Worm (Caenorhabditis elegans): ENCODE results near the gene M117.6.
A peak's percentile ranks its signal among the peaks of the same experiment; 100 is the strongest.

The M117.6 gene

DNA sequence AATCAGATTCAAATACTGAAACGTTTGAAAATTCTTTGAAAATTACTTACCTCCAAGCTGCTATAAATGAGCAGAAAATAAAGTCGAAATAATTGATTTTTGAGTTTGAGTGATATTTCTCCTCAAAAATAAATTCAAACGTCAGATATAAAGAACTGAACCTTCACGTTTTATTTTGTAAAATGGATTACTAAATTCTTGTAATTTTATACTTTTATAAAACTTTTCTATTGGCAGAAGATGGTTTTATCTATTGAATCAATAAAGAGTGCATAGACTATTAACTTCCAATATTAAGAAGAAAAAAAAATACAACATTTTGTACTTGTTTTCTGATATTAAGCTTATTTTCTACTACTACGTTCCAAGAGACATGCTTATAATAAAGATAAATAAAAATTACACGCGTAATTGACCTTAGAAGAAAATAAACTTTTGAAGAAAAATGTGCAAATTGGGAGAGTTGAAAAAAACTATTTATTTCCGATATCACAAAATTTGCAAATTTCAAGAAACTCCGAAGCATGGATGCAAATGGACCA lies 19.9 kb upstream of the M117.6 start, which contains the start of the genes F38H4.6 and F38H4.4:
Gene F38H4.6 (minus strand): TSS at position 101 of the 542 bp plus-strand sequence.
Gene F38H4.4 (plus strand): TSS at position 492 of the 542 bp plus-strand sequence.
- TF ChIP-seq egl-27 (tag; optimal IDR thresholded peaks at IDR 0.05) (no peak), zag-1 (tag; optimal IDR thresholded peaks at IDR 0.05) (no peak), blmp-1 (tag; optimal IDR thresholded peaks at IDR 0.05; ENCODE audit: insufficient read depth) (no peak), nhr-21 (tag; optimal IDR thresholded peaks at IDR 0.05) (no peak), aly-2 (tag; optimal IDR thresholded peaks at IDR 0.05) (no peak), ceh-16 (tag; optimal IDR thresholded peaks at IDR 0.05) (no peak), Y55F3AM.14 (GFP tag; optimal IDR thresholded peaks at IDR 0.05) (no peak), elt-1 (tag; optimal IDR thresholded peaks at IDR 0.05) (no peak)

ce11 chrIV:11842121-11842520 lies 14.2 kb upstream of the M117.6 start, which contains the start of gene F38H4.3:
F38H4.3 (plus strand) TSS chrIV:11842421.
- no peak for TF ChIP-seq lin-39 (tag; optimal IDR thresholded peaks at IDR 0.05)
- TF ChIP-seq Y55F3AM.14 (GFP tag; optimal IDR thresholded peaks at IDR 0.05): no peak
- no peak for TF ChIP-seq snpc-4 (tag; optimal IDR thresholded peaks at IDR 0.05)
- TF ChIP-seq ZK546.5 (tag; optimal IDR thresholded peaks at IDR 0.05): no peak

DNA sequence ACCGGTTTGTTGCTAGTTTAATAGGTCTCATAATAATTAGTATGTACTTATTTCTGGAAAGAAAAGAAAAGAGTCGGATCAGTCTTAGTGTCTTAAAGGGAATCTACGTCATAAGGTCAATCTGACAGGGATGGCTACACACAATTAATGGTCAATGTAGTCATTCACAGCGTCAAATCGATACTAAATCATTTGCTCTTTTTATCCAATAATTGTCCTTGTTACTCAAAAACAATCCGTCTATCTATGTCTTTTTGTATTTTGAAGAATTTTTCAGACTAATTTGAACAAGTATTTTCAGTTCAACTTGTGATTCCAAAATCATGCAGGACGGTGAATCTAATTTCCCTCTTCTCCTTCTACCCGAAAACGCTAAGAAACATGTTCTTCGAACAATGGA lies 10.7 kb upstream of the M117.6 start, which contains the start of gene fbxb-3:
Gene fbxb-3 (plus strand): TSS at position 301 of the 400 bp plus-strand sequence.
- TF ChIP-seq egl-27 (tag; optimal IDR thresholded peaks at IDR 0.05) (no peak), nhr-23 (tag; optimal IDR thresholded peaks at IDR 0.05) (no peak), lin-13 (GFP tag; optimal IDR thresholded peaks at IDR 0.05) (no peak), sma-9 (GFP tag; optimal IDR thresholded peaks at IDR 0.05) (no peak), sma-9 (tag; optimal IDR thresholded peaks at IDR 0.05) (no peak), Y55F3AM.14 (GFP tag; optimal IDR thresholded peaks at IDR 0.05) (no peak), unc-55 (GFP tag; optimal IDR thresholded peaks at IDR 0.05) (no peak), sem-4 (tag; optimal IDR thresholded peaks at IDR 0.05) (no peak), lin-11 (tag; optimal IDR thresholded peaks at IDR 0.05) (no peak)

DNA sequence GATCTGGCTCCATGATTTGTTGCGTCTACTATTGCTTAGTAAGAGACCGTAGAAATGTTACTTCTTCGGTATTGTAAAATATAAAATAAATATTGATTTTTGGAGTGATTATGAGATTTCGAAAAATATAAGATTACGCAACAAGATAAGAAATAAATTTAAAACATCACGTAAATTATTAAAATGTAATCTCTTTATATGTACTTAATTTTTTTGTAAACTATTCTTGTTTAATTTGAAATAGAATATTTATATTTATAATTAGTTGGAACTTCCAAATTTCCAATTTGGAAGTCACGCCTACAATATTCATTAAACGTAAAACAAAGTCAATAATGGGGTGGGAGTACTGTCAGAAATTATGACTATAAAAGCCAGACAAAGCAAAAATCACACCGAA lies 5.5 kb upstream of the M117.6 start, which contains the start of gene M117.4:
Gene M117.4 (minus strand): TSS at position 101 of the 400 bp plus-strand sequence.
- TF ChIP-seq unc-55 (GFP tag; optimal IDR thresholded peaks at IDR 0.05): no peak
- TF ChIP-seq gmeb-1 (tag; optimal IDR thresholded peaks at IDR 0.05): no peak
- TF ChIP-seq nhr-23 (tag; optimal IDR thresholded peaks at IDR 0.05): no peak
- no peak for TF ChIP-seq ama-1 (optimal IDR thresholded peaks at IDR 0.05)
- TF ChIP-seq nhr-237 (tag; optimal IDR thresholded peaks at IDR 0.05): no peak
- TF ChIP-seq unc-39 (tag; optimal IDR thresholded peaks at IDR 0.05): no peak
- no peak for TF ChIP-seq nhr-21 (tag; optimal IDR thresholded peaks at IDR 0.05)
- no peak for TF ChIP-seq mab-5 (tag; optimal IDR thresholded peaks at IDR 0.05)
- no peak for TF ChIP-seq lin-13 (GFP tag; optimal IDR thresholded peaks at IDR 0.05)
- no peak for TF ChIP-seq egl-27 (tag; optimal IDR thresholded peaks at IDR 0.05)
- TF ChIP-seq mbf-1 (tag; optimal IDR thresholded peaks at IDR 0.05): no peak

ce11 chrIV:11822454-11822853 lies 5.5 kb downstream of the M117.6 start:
- TF ChIP-seq lsy-2 (tag; optimal IDR thresholded peaks at IDR 0.05): peak; percentile 16 to 70
- peak; percentile 80 for TF ChIP-seq unc-55 (GFP tag; optimal IDR thresholded peaks at IDR 0.05)
- TF ChIP-seq ZK546.5 (tag; optimal IDR thresholded peaks at IDR 0.05): peak; percentile 14
- peak; percentile 19 for TF ChIP-seq fos-1 (tag; optimal IDR thresholded peaks at IDR 0.05)
- TF ChIP-seq crh-2 (tag; optimal IDR thresholded peaks at IDR 0.05): peak; percentile 47
- TF ChIP-seq sma-9 (GFP tag; optimal IDR thresholded peaks at IDR 0.05): peak; percentile 6
- no peak for TF ChIP-seq sma-9 (tag; optimal IDR thresholded peaks at IDR 0.05)
- no peak for TF ChIP-seq ama-1 (optimal IDR thresholded peaks at IDR 0.05)
- no peak for TF ChIP-seq unc-62 (GFP tag; optimal IDR thresholded peaks at IDR 0.05)
- TF ChIP-seq gmeb-1 (tag; optimal IDR thresholded peaks at IDR 0.05): peak; percentile 76
- TF ChIP-seq nhr-11 (tag; optimal IDR thresholded peaks at IDR 0.05): no peak
- peak; percentile 53 for TF ChIP-seq C34F6.9 (tag; optimal IDR thresholded peaks at IDR 0.05)
- no peak for TF ChIP-seq peb-1 (tag; optimal IDR thresholded peaks at IDR 0.05)
- no peak for TF ChIP-seq egl-27 (tag; optimal IDR thresholded peaks at IDR 0.05)
- no peak for TF ChIP-seq mab-5 (tag; optimal IDR thresholded peaks at IDR 0.05)
- TF ChIP-seq nhr-25 (tag; optimal IDR thresholded peaks at IDR 0.05): no peak
- no peak for TF ChIP-seq mdl-1 (tag; optimal IDR thresholded peaks at IDR 0.05)
- peak; percentile 56 for TF ChIP-seq nhr-129 (tag; optimal IDR thresholded peaks at IDR 0.05)
- peak; percentile 54 for TF ChIP-seq lin-13 (GFP tag; optimal IDR thresholded peaks at IDR 0.05)
- TF ChIP-seq lin-11 (tag; optimal IDR thresholded peaks at IDR 0.05): no peak
